Fruit fly (Drosophila melanogaster) whole organism, embryonic: Measurements from ENCODE around the gene PCNA2.

Experiments used
- B-H1 ChIP-seq: fragments of 200-800 bp; sonication (Bioruptor generic); IDR thresholded peaks from 3 replicates; pipeline ENCODE4 v1.3.6; 2022; ENCODE audit warnings: missing biosample characterization, missing genetic modification characterization
- Bdp1 ChIP-seq: fragments of 200-800 bp; sonication (Bioruptor generic); optimal IDR thresholded peaks from 3 replicates; lab custom pipeline; 2016; ENCODE audit warnings: missing biosample characterization, missing genetic modification characterization
- Blimp-1 ChIP-seq: fragments of 200-800 bp; sonication (Bioruptor generic); optimal IDR thresholded peaks from 3 replicates; lab custom pipeline; 2018; ENCODE audit warnings: missing biosample characterization, missing genetic modification characterization, mild to moderate bottlenecking, moderate library complexity, missing genetic modification reagents
- CG10321 ChIP-seq: fragments of 200-800 bp; sonication (Bioruptor generic); IDR thresholded peaks from 2 replicates; pipeline ENCODE4 v1.3.6; 2022; ENCODE audit warnings: missing biosample characterization, missing genetic modification characterization
- CG11093 ChIP-seq: fragments of 200-800 bp; sonication (Bioruptor generic); IDR thresholded peaks from 3 replicates; pipeline ENCODE4 v1.3.6; 2022; ENCODE audit warnings: missing biosample characterization, missing genetic modification characterization
- CG12219 ChIP-seq: fragments of 200-800 bp; sonication (Bioruptor generic); optimal IDR thresholded peaks from 3 replicates; lab custom pipeline; 2018; ENCODE audit warnings: missing biosample characterization, mild to moderate bottlenecking, missing genetic modification characterization
- CG14014 ChIP-seq: fragments of 200-800 bp; sonication (Bioruptor generic); IDR thresholded peaks from 2 replicates; pipeline ENCODE4 v1.3.6; 2022; ENCODE audit warnings: missing biosample characterization, missing genetic modification characterization
- CG14860 ChIP-seq: fragments of 200-800 bp; sonication (Bioruptor generic); IDR thresholded peaks from 3 replicates; pipeline ENCODE4 v1.3.6; 2022; ENCODE audit warnings: missing biosample characterization, missing genetic modification characterization; ENCODE audit not compliant: partially characterized antibody
- CG15696 ChIP-seq: fragments of 200-800 bp; sonication (Bioruptor generic); optimal IDR thresholded peaks from 2 replicates; lab custom pipeline; 2019; ENCODE audit warnings: missing biosample characterization, mild to moderate bottlenecking, missing genetic modification characterization, moderate library complexity
- CG3163 ChIP-seq: fragments of 200-800 bp; sonication (Bioruptor generic); optimal IDR thresholded peaks from 3 replicates; lab custom pipeline; 2016; ENCODE audit warnings: missing biosample characterization, missing genetic modification characterization
- CG4282 ChIP-seq: fragments of 200-800 bp; sonication (Bioruptor generic); optimal IDR thresholded peaks from 2 replicates; lab custom pipeline; 2016; ENCODE audit warnings: missing biosample characterization, missing genetic modification characterization
- CG4404 ChIP-seq: fragments of 200-800 bp; sonication (Bioruptor generic); IDR thresholded peaks from 2 replicates; pipeline ENCODE4 v1.3.6; 2022; ENCODE audit warnings: missing biosample characterization, missing genetic modification characterization
- CG9215 ChIP-seq: fragments of 200-800 bp; sonication (Bioruptor generic); IDR thresholded peaks from 2 replicates; pipeline ENCODE4 v1.3.6; 2022; ENCODE audit warnings: missing biosample characterization, missing genetic modification characterization
- CG9437 ChIP-seq: fragments of 200-800 bp; sonication (Bioruptor generic); optimal IDR thresholded peaks from 2 replicates; lab custom pipeline; 2018; ENCODE audit warnings: missing biosample characterization, mild to moderate bottlenecking, missing genetic modification characterization
- CG9797 ChIP-seq: fragments of 200-800 bp; sonication (Bioruptor generic); optimal IDR thresholded peaks from 3 replicates; lab custom pipeline; 2018; ENCODE audit warnings: missing biosample characterization, mild to moderate bottlenecking, missing genetic modification characterization
- CG9817 ChIP-seq: fragments of 200-800 bp; sonication (Bioruptor generic); optimal IDR thresholded peaks from 2 replicates; lab custom pipeline; 2018; ENCODE audit warnings: missing biosample characterization, mild to moderate bottlenecking, missing genetic modification characterization, moderate library complexity
- D19A ChIP-seq: fragments of 200-800 bp; optimal IDR thresholded peaks from 3 replicates; lab custom pipeline; 2019; ENCODE audit warnings: missing biosample characterization, mild to moderate bottlenecking, missing genetic modification characterization, moderate library complexity
- Dll ChIP-seq: fragments of 200-800 bp; sonication (Bioruptor generic); IDR thresholded peaks from 4 replicates; pipeline ENCODE4 v1.3.6; 2022; ENCODE audit warnings: missing biosample characterization, missing genetic modification characterization; ENCODE audit not compliant: partially characterized antibody
- Fer3 ChIP-seq: fragments of 200-800 bp; sonication (Bioruptor generic); optimal IDR thresholded peaks from 2 replicates; lab custom pipeline; 2018; ENCODE audit warnings: missing biosample characterization, mild to moderate bottlenecking, missing genetic modification characterization, moderate library complexity
- Hr39 ChIP-seq: fragments of >200 bp; optimal IDR thresholded peaks from 2 replicates; lab custom pipeline; 2017
- Jarid2 ChIP-seq: fragments of 200-800 bp; sonication (Bioruptor generic); optimal IDR thresholded peaks from 3 replicates; lab custom pipeline; 2017; ENCODE audit warnings: mild to moderate bottlenecking, missing biosample characterization, missing genetic modification reagents, missing genetic modification characterization
- Mes4 ChIP-seq: fragments of 200-800 bp; sonication (Bioruptor generic); optimal IDR thresholded peaks from 2 replicates; lab custom pipeline; 2016; ENCODE audit warnings: missing biosample characterization, missing genetic modification characterization
- Mrtf ChIP-seq: fragments of 200-800 bp; sonication (Bioruptor generic); IDR thresholded peaks from 3 replicates; pipeline ENCODE4 v1.3.6; 2022; ENCODE audit warnings: missing biosample characterization, missing genetic modification characterization
- NC2α ChIP-seq: fragments of 200-800 bp; sonication (Bioruptor generic); optimal IDR thresholded peaks from 2 replicates; lab custom pipeline; 2016; ENCODE audit warnings: missing biosample characterization, missing genetic modification characterization
- NFAT ChIP-seq: fragments of 200-800 bp; sonication (Bioruptor generic); IDR thresholded peaks from 2 replicates; pipeline ENCODE4 v1.3.6; 2022; ENCODE audit warnings: missing biosample characterization, missing genetic modification characterization
- NK7.1 ChIP-seq: fragments of 200-800 bp; sonication (Bioruptor generic); optimal IDR thresholded peaks from 3 replicates; lab custom pipeline; 2016; ENCODE audit warnings: missing biosample characterization, missing genetic modification characterization
- Optix ChIP-seq: fragments of 200-800 bp; sonication (Bioruptor generic); IDR thresholded peaks from 3 replicates; pipeline ENCODE4 v1.3.6; 2022; ENCODE audit warnings: missing biosample characterization, missing genetic modification characterization
- Ravus ChIP-seq: fragments of 200-800 bp; sonication (Bioruptor generic); IDR thresholded peaks from 2 replicates; pipeline ENCODE4 v1.3.6; 2022; ENCODE audit warnings: missing biosample characterization, missing genetic modification characterization
- bab2 ChIP-seq: fragments of 200-800 bp; sonication (Bioruptor generic); optimal IDR thresholded peaks from 2 replicates; lab custom pipeline; 2016; ENCODE audit warnings: missing biosample characterization, missing genetic modification characterization
- bbx ChIP-seq: fragments of 200-800 bp; sonication (Bioruptor generic); IDR thresholded peaks from 2 replicates; pipeline ENCODE4 v1.3.6; 2022; ENCODE audit warnings: missing biosample characterization, missing genetic modification characterization; ENCODE audit not compliant: partially characterized antibody
- btn ChIP-seq: fragments of 200-800 bp; sonication (Bioruptor generic); optimal IDR thresholded peaks from 2 replicates; lab custom pipeline; 2016; ENCODE audit warnings: missing biosample characterization, missing genetic modification characterization
- crc ChIP-seq: fragments of 200-800 bp; sonication (Bioruptor generic); optimal IDR thresholded peaks from 2 replicates; lab custom pipeline; 2016; ENCODE audit warnings: missing biosample characterization, missing genetic modification characterization
- croc ChIP-seq: fragments of 200-800 bp; sonication (Bioruptor generic); conservative IDR thresholded peaks from 3 replicates; pipeline ENCODE4 v1.3.6; 2022; ENCODE audit warnings: missing biosample characterization, missing genetic modification characterization
- dm ChIP-seq: fragments of 200-800 bp; sonication (Bioruptor generic); optimal IDR thresholded peaks from 3 replicates; lab custom pipeline; 2016; ENCODE audit warnings: missing biosample characterization, missing genetic modification characterization
- dmrt11E ChIP-seq: fragments of 200-800 bp; sonication (Bioruptor generic); optimal IDR thresholded peaks from 3 replicates; lab custom pipeline; 2018; ENCODE audit warnings: missing biosample characterization, mild to moderate bottlenecking, missing genetic modification characterization, moderate library complexity
- fd64A ChIP-seq: fragments of 200-800 bp; sonication (Bioruptor generic); optimal IDR thresholded peaks from 3 replicates; lab custom pipeline; 2018; ENCODE audit warnings: missing biosample characterization, mild to moderate bottlenecking, missing genetic modification characterization
- gcm ChIP-seq: fragments of 200-800 bp; sonication (Bioruptor generic); optimal IDR thresholded peaks from 2 replicates; lab custom pipeline; 2019; ENCODE audit warnings: missing biosample characterization, mild to moderate bottlenecking, missing genetic modification characterization, moderate library complexity
- grau ChIP-seq: fragments of 200-800 bp; optimal IDR thresholded peaks from 3 replicates; lab custom pipeline; 2019; ENCODE audit warnings: missing biosample characterization, mild to moderate bottlenecking, missing genetic modification characterization, moderate library complexity
- kay ChIP-seq: fragments of 200-800 bp; sonication (Bioruptor generic); optimal IDR thresholded peaks from 2 replicates; lab custom pipeline; 2016; ENCODE audit warnings: missing biosample characterization, missing genetic modification characterization
- klu ChIP-seq: fragments of 200-800 bp; sonication (Bioruptor generic); IDR thresholded peaks from 2 replicates; pipeline ENCODE4 v1.3.6; 2022; ENCODE audit warnings: missing biosample characterization, missing genetic modification characterization
- prd ChIP-seq, 3 experiments: fragments of >200 bp in 2 of 3; fragments of 200-800 bp in 1 of 3; sonication (Bioruptor generic) in 1 of 3; optimal IDR thresholded peaks in 2 of 3; IDR thresholded peaks in 1 of 3; 2 replicates in 2 of 3; 3 replicates in 1 of 3; pipeline versions ENCODE4 v1.3.6 to Lab custom; 2017 to 2022; ENCODE audit warnings: missing biosample characterization in 1 of 3, missing genetic modification characterization in 1 of 3
- psq ChIP-seq: fragments of 200-800 bp; sonication (Bioruptor generic); optimal IDR thresholded peaks from 2 replicates; lab custom pipeline; 2017; ENCODE audit warnings: missing biosample characterization, missing genetic modification characterization
- pzg ChIP-seq: fragments of 200-800 bp; sonication (Bioruptor generic); optimal IDR thresholded peaks from 3 replicates; lab custom pipeline; 2018; ENCODE audit warnings: missing biosample characterization, mild to moderate bottlenecking, missing genetic modification characterization, moderate library complexity
- ranshi ChIP-seq: fragments of 200-800 bp; sonication (Bioruptor generic); IDR thresholded peaks from 2 replicates; pipeline ENCODE4 v1.3.6; 2022; ENCODE audit warnings: missing biosample characterization, missing genetic modification characterization
- schlank ChIP-seq: fragments of 200-800 bp; sonication (Bioruptor generic); optimal IDR thresholded peaks from 2 replicates; lab custom pipeline; 2018; ENCODE audit warnings: missing biosample characterization, mild to moderate bottlenecking, missing genetic modification characterization
- scrt ChIP-seq: fragments of 200-800 bp; sonication (Bioruptor generic); optimal IDR thresholded peaks from 2 replicates; lab custom pipeline; 2018; ENCODE audit warnings: missing biosample characterization, mild to moderate bottlenecking, missing genetic modification characterization, moderate library complexity
- sim ChIP-seq: fragments of 200-800 bp; sonication (Bioruptor generic); IDR thresholded peaks from 2 replicates; pipeline ENCODE4 v1.3.6; 2022; ENCODE audit warnings: missing biosample characterization, missing genetic modification characterization
- sima ChIP-seq: fragments of 200-800 bp; sonication (Bioruptor generic); optimal IDR thresholded peaks from 2 replicates; lab custom pipeline; 2016; ENCODE audit warnings: missing biosample characterization, missing genetic modification characterization
- sr ChIP-seq: fragments of 200-800 bp; sonication (Bioruptor generic); IDR thresholded peaks from 3 replicates; pipeline ENCODE4 v1.3.6; 2022; ENCODE audit warnings: missing biosample characterization, missing genetic modification characterization
- wdn ChIP-seq: fragments of 200-800 bp; sonication (Bioruptor generic); IDR thresholded peaks from 2 replicates; pipeline ENCODE4 v1.3.6; 2022; ENCODE audit warnings: missing biosample characterization, missing genetic modification characterization

The PCNA2 gene

dm6 chr2L:19537779-19538456 is 45.9 kb downstream of the PCNA2 start, which contains the start of gene CG13082 (continued):
- no peak for TF ChIP-seq CG9215 (GFP tag; lab: Robert Waterston, UW)
- no peak for TF ChIP-seq wdn (GFP tag; lab: Robert Waterston, UW)
- TF ChIP-seq btn (GFP tag; lab: Kevin White, UChicago) = peak; percentile 42
- no peak; the same call in 1 of the 2 replicates for TF ChIP-seq NFAT
- peak; percentile 55 for TF ChIP-seq bab2
- no peak for TF ChIP-seq pzg
- TF ChIP-seq NC2α = no peak
- TF ChIP-seq fd64A (GFP tag; lab: Kevin White, UChicago) = no peak
- TF ChIP-seq CG9437 (GFP tag; lab: Kevin White, UChicago) = peak; percentile 16
- TF ChIP-seq Bdp1 (GFP tag; lab: Kevin White, UChicago) = no peak
- TF ChIP-seq kay (GFP tag; lab: Kevin White, UChicago) = no peak
- TF ChIP-seq CG15696 (tag; lab: Kevin White, UChicago) = peak; percentile 23
- TF ChIP-seq CG3163 (GFP tag; lab: Kevin White, UChicago) = no peak
- peak; percentile 74 for TF ChIP-seq dmrt11E (tag; lab: Kevin White, UChicago)
- no peak for TF ChIP-seq klu (GFP tag; lab: Robert Waterston, UW)
- TF ChIP-seq croc = peak; percentile 50
- TF ChIP-seq dm (GFP tag; lab: Kevin White, UChicago) = no peak
- TF ChIP-seq B-H1 (GFP tag; lab: Robert Waterston, UW) = no peak; the same call in 2 of the 3 replicates
- TF ChIP-seq CG4404 = no peak
- TF ChIP-seq gcm (GFP tag; lab: Kevin White, UChicago) = peak; percentile 54
- TF ChIP-seq D19A = peak; percentile 62
- no peak for TF ChIP-seq CG14860
- TF ChIP-seq grau (tag; lab: Kevin White, UChicago) = peak; percentile 57
- peak; percentile 6 for TF ChIP-seq Hr39 (lab: Kevin White, UChicago)
- no peak for TF ChIP-seq prd (optimal IDR thresholded peaks at IDR 0.05; lab: Kevin White, UChicago)
- TF ChIP-seq prd (GFP tag; IDR thresholded peaks at IDR 0.05; lab: Robert Waterston, UW) = peak; percentile 64; the same call in 2 of the 3 replicates
- TF ChIP-seq Fer3 = no peak
- no peak for TF ChIP-seq CG9797 (GFP tag; lab: Kevin White, UChicago)
- TF ChIP-seq sima (GFP tag; lab: Kevin White, UChicago) = no peak
- no peak for TF ChIP-seq CG4282 (GFP tag; lab: Kevin White, UChicago)
- TF ChIP-seq Mrtf (GFP tag; lab: Robert Waterston, UW) = no peak
- TF ChIP-seq CG9817 = peak; percentile 13
- TF ChIP-seq sim (GFP tag; lab: Robert Waterston, UW) = peak; percentile 4; the same call in 1 of the 2 replicates
- TF ChIP-seq Blimp-1 (GFP tag; lab: Kevin White, UChicago) = peak; percentile 87
- no peak for TF ChIP-seq CG10321 (GFP tag; lab: Robert Waterston, UW)
- TF ChIP-seq psq (GFP tag; lab: Kevin White, UChicago) = no peak
- no peak for TF ChIP-seq Ravus
- no peak for TF ChIP-seq CG11093
- TF ChIP-seq ranshi = 0 out of 2 replicates have a peak, but pooled peaks have one; percentile 6
- TF ChIP-seq bbx (GFP tag; lab: Robert Waterston, UW) = no peak
- no peak for TF ChIP-seq scrt (GFP tag; lab: Kevin White, UChicago)
- no peak for TF ChIP-seq NK7.1 (GFP tag; lab: Kevin White, UChicago)
- TF ChIP-seq Jarid2 (GFP tag; lab: Kevin White, UChicago) = peak; percentile 20
- no peak for TF ChIP-seq CG14014 (GFP tag; lab: Robert Waterston, UW)
- peak; percentile 2 for TF ChIP-seq CG12219 (GFP tag; lab: Kevin White, UChicago)
- TF ChIP-seq crc = no peak
- no peak for TF ChIP-seq Dll (GFP tag; lab: Robert Waterston, UW)
- TF ChIP-seq schlank (tag; lab: Kevin White, UChicago) = no peak
- TF ChIP-seq Mes4 (GFP tag; lab: Kevin White, UChicago) = peak; percentile 40
- no peak for TF ChIP-seq sr (GFP tag; lab: Robert Waterston, UW)
- peak; percentile 24; the same call in 1 of the 3 replicates for TF ChIP-seq Optix (GFP tag; lab: Robert Waterston, UW)
